Fruit fly (Drosophila melanogaster): ENCODE measurements around the gene CG31286.

Gene CG31286

dm6 chr3R:6664371-6665116 lies 23.5 kb downstream of the CG31286 start (continued):
- TF ChIP-seq gfzf (GFP tag; optimal IDR thresholded peaks at IDR 0.05) (no peak), CG3163 (GFP tag; optimal IDR thresholded peaks at IDR 0.05) (no peak), z (GFP tag; IDR thresholded peaks at IDR 0.05) (0 out of 3 replicates have a peak, but pooled peaks have one; percentile 24), Sry-δ (GFP tag; optimal IDR thresholded peaks at IDR 0.05) (no peak), CG6254 (GFP tag; optimal IDR thresholded peaks at IDR 0.05) (no peak), zfh1 (GFP tag; IDR thresholded peaks at IDR 0.05) (peak; percentile 58; the same call in 2 of the 3 replicates), CG9727 (GFP tag; optimal IDR thresholded peaks at IDR 0.05) (peak; percentile 39), lmd (GFP tag; IDR thresholded peaks at IDR 0.05) (no peak), bbx (GFP tag; IDR thresholded peaks at IDR 0.05; ENCODE audit: partially characterized antibody) (no peak), dimm (GFP tag; IDR thresholded peaks at IDR 0.05) (no peak), Hr3 (GFP tag; optimal IDR thresholded peaks at IDR 0.05) (no peak), Hey (tag; optimal IDR thresholded peaks at IDR 0.05) (no peak), CG4820 (GFP tag; optimal IDR thresholded peaks at IDR 0.05) (no peak), ab (GFP tag; optimal IDR thresholded peaks at IDR 0.05) (no peak), Nf-YC (tag; optimal IDR thresholded peaks at IDR 0.05) (no peak), tna (GFP tag; IDR thresholded peaks at IDR 0.05; ENCODE audit: partially characterized antibody) (no peak; the same call in 1 of the 2 replicates), tll (GFP tag; optimal IDR thresholded peaks at IDR 0.05) (peak in 1 of 2 experiments; percentile 59), cad (GFP tag; optimal IDR thresholded peaks at IDR 0.05) (no peak), CG9876 (GFP tag; optimal IDR thresholded peaks at IDR 0.05) (no peak), CG12391 (tag; optimal IDR thresholded peaks at IDR 0.05) (no peak), CG5245 (GFP tag; optimal IDR thresholded peaks at IDR 0.05) (no peak), Hr39 (optimal IDR thresholded peaks at IDR 0.05) (no peak), CG31224 (GFP tag; IDR thresholded peaks at IDR 0.05) (no peak), CoRest (tag; optimal IDR thresholded peaks at IDR 0.05) (peak; percentile 6), TFAM (GFP tag; optimal IDR thresholded peaks at IDR 0.05) (no peak), so (GFP tag; IDR thresholded peaks at IDR 0.05) (no peak), CG13296 (GFP tag; optimal IDR thresholded peaks at IDR 0.05) (no peak), kni (GFP tag; optimal IDR thresholded peaks at IDR 0.05) (no peak), Bteb2 (GFP tag; optimal IDR thresholded peaks at IDR 0.05) (no peak), Sox100B (GFP tag; optimal IDR thresholded peaks at IDR 0.05) (peak; percentile 27), Abd-B (GFP tag; optimal IDR thresholded peaks at IDR 0.05) (no peak), CG12299 (tag; optimal IDR thresholded peaks at IDR 0.05) (no peak), kah (GFP tag; optimal IDR thresholded peaks at IDR 0.05) (no peak), CG1529 (GFP tag; optimal IDR thresholded peaks at IDR 0.05) (no peak), CG11560 (tag; IDR thresholded peaks at IDR 0.05) (no peak), Hr51 (GFP tag; optimal IDR thresholded peaks at IDR 0.05) (peak in 1 of 2 experiments; percentile 27), CG30431 (GFP tag; optimal IDR thresholded peaks at IDR 0.05) (no peak), Oaz (GFP tag; IDR thresholded peaks at IDR 0.05) (no peak), eve (GFP tag; optimal IDR thresholded peaks at IDR 0.05) (no peak), CG4617 (GFP tag; optimal IDR thresholded peaks at IDR 0.05; ENCODE audit: borderline replicate concordance) (no peak), Bdp1 (GFP tag; optimal IDR thresholded peaks at IDR 0.05) (no peak), PHDP (tag; optimal IDR thresholded peaks at IDR 0.05) (no peak), CG2678 (tag; optimal IDR thresholded peaks at IDR 0.05) (peak; percentile 20), Mrtf (GFP tag; IDR thresholded peaks at IDR 0.05) (no peak), ham (GFP tag; IDR thresholded peaks at IDR 0.05) (no peak), ash1 (GFP tag; optimal IDR thresholded peaks at IDR 0.05) (no peak), run (tag; optimal IDR thresholded peaks at IDR 0.05) (no peak), luna (GFP tag; optimal IDR thresholded peaks at IDR 0.05) (no peak), Elba2 (GFP tag; optimal IDR thresholded peaks at IDR 0.05) (no peak), CG1602 (GFP tag; optimal IDR thresholded peaks at IDR 0.05) (no peak)

Measured in whole organism, embryonic.